Fruit fly (Drosophila melanogaster) ovary, adult (tissue): ENCODE data around the gene Tig.

Source experiments
- CG17801 ChIP-seq: fragments of 200-800 bp; optimal IDR thresholded peaks from 2 replicates; lab custom pipeline; 2019; ENCODE audit warnings: missing biosample characterization, mild to moderate bottlenecking, missing genetic modification characterization, moderate library complexity; ENCODE audit not compliant: partially characterized antibody

Tig gene

DNA sequence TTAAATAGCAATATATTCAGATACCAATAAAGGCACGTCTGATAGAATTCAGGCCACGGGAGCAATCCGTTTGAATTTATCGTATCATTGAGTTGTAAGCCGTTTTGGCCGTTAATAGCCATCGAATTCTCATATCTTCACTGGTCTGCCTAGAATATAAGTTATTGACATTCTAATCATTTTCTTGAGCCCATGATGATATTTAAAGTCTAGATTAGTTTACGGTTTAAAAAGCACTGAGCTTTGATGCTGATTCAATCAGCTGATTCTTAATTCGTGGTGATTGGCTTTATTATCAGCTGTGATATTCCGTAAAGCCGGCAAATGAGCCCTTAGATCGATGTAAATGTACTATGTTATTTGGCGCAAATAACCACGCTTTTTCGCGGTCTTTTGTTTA lies 51.0 kb downstream of the Tig start, which contains the start of gene slam:
Gene slam (plus strand): TSS at position 301 of the 400 bp plus-strand sequence.
- no peak for TF ChIP-seq CG17801

dm6 chr2L:6371025-6371641 lies 52.0 kb downstream of the Tig start:
- TF ChIP-seq CG17801, result no peak

DNA sequence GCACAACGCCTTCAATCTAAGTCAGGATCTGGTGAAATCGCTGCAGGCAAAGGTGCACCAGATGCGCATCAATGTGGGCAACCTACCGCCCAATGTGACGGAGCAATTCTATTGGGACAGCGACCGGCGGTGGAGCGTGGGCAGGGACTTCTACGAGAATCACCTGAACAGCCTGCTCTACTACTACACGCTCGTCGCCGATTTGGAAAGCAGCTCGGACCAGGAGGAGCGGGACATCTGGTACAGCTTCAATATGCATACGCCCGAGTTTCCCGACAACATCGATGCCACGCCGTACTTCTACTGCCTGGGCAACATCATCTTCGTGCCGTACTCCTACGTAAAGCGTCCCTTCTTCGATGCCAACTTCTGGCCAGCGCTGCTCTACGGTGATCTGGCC lies 53.8 kb downstream of the Tig start:
- TF ChIP-seq CG17801, result no peak

dm6 chr2L:6367478-6367932 lies 55.6 kb downstream of the Tig start, which contains the start of gene Nepl4:
Gene Nepl4, plus strand, starts transcription at chr2L:6367882.
- no peak for TF ChIP-seq CG17801

DNA sequence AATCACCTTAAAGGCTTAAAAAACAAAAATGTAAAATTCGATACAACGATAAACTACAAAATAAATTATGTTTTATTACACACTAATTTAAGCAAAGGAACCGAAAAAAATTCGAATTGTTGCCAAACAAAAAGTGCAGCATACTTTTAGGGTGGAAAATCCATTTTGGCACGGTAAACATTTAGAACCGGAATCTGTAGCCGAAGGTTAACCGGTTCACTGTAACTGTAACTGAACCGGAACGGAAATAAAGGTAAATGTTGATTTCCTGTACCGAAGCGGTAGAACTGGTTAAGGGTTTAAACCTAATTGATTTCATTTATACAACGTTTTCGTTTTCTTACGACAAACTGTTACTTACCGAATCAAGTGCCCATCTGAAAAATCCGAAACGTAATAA lies 56.2 kb downstream of the Tig start:
- TF ChIP-seq CG17801, result no peak
